Worm (Caenorhabditis elegans) whole organism, L1 larva: ENCODE results near the gene fubl-3.
A peak's percentile ranks its signal among the peaks of the same experiment; 100 is the strongest.

Experiments used
- C04F5.9 ChIP-seq: sonication (generic microtip); optimal IDR thresholded peaks from 2 replicates; lab custom pipeline; 2016; ENCODE audit warnings: missing genetic modification characterization, missing compliant biosample characterization
- C16A3.4 ChIP-seq: fragments of 150-350 bp; optimal IDR thresholded peaks from 2 replicates; lab custom pipeline; 2014; ENCODE audit warnings: missing biosample characterization, missing genetic modification characterization
- F16B12.6 ChIP-seq: fragments of 150-350 bp; optimal IDR thresholded peaks from 2 replicates; lab custom pipeline; 2014; ENCODE audit warnings: missing biosample characterization, missing genetic modification characterization
- aha-1 ChIP-seq: fragments of 150-350 bp; optimal IDR thresholded peaks from 2 replicates; lab custom pipeline; 2014; ENCODE audit warnings: missing biosample characterization, missing genetic modification characterization
- ceh-8 ChIP-seq: fragments of 200-800 bp; sonication (Bioruptor generic); optimal IDR thresholded peaks from 2 replicates; lab custom pipeline; 2018; ENCODE audit warnings: mild to moderate bottlenecking, missing genetic modification characterization, moderate library complexity, missing compliant biosample characterization
- ceh-90 ChIP-seq: sonication (generic microtip); optimal IDR thresholded peaks from 2 replicates; lab custom pipeline; 2016; ENCODE audit warnings: missing genetic modification characterization, missing compliant biosample characterization
- ces-1 ChIP-seq: fragments of 150-350 bp; optimal IDR thresholded peaks from 2 replicates; lab custom pipeline; 2014; ENCODE audit warnings: missing biosample characterization, missing genetic modification reagents, missing genetic modification characterization
- dpl-1 ChIP-seq, 3 experiments: fragments of 150-350 bp in 2 of 3; sonication (generic microtip) in 1 of 3; optimal IDR thresholded peaks; 2 replicates each; lab custom pipeline; 2014 to 2017; ENCODE audit warnings: missing biosample characterization in 3 of 3, missing genetic modification characterization in 3 of 3, missing genetic modification reagents in 3 of 3
- efl-1 ChIP-seq, 4 experiments: fragments of 150-350 bp; optimal IDR thresholded peaks in 3 of 4; peaks in 1 of 4; 1 replicate in 1 of 4; 2 replicates in 3 of 4; lab custom pipeline; 2014; ENCODE audit warnings: missing biosample characterization in 2 of 4, missing genetic modification characterization in 2 of 4, missing genetic modification reagents in 2 of 4
- efl-3 ChIP-seq: fragments of 200-800 bp; sonication (Bioruptor generic); optimal IDR thresholded peaks from 2 replicates; lab custom pipeline; 2018; ENCODE audit warnings: mild to moderate bottlenecking, missing genetic modification characterization, missing compliant biosample characterization
- egl-13 ChIP-seq: sonication (generic microtip); optimal IDR thresholded peaks from 2 replicates; lab custom pipeline; 2016; ENCODE audit warnings: missing genotype, missing genetic modification reagents, missing genetic modification characterization, missing compliant biosample characterization
- egl-27 ChIP-seq, 2 experiments: fragments of 150-350 bp in 1 of 2; sonication (generic microtip); optimal IDR thresholded peaks; 3 replicates each; lab custom pipeline; 2017 to 2018; ENCODE audit warnings: missing biosample characterization in 2 of 2, missing genetic modification characterization in 2 of 2, missing genetic modification reagents in 2 of 2
- elt-2 ChIP-seq: sonication (generic microtip); optimal IDR thresholded peaks from 2 replicates; lab custom pipeline; 2016; ENCODE audit warnings: missing genetic modification characterization, mild to moderate bottlenecking, inconsistent platforms, missing compliant biosample characterization, missing genetic modification reagents
- fkh-4 ChIP-seq: sonication (generic microtip); optimal IDR thresholded peaks from 2 replicates; lab custom pipeline; 2016; ENCODE audit warnings: missing compliant biosample characterization, missing genetic modification characterization, borderline replicate concordance
- fkh-8 ChIP-seq: sonication (generic microtip); optimal IDR thresholded peaks from 2 replicates; lab custom pipeline; 2016; ENCODE audit warnings: mild to moderate bottlenecking, missing genetic modification characterization, missing compliant biosample characterization
- fos-1 ChIP-seq: fragments of 150-350 bp; optimal IDR thresholded peaks from 2 replicates; lab custom pipeline; 2014; ENCODE audit warnings: missing biosample characterization, missing genetic modification characterization
- grh-1 ChIP-seq: fragments of 200-800 bp; sonication (Bioruptor generic); IDR thresholded peaks from 2 replicates; pipeline ENCODE4 v1.3.6; 2022; ENCODE audit warnings: missing genetic modification reagents, missing genetic modification characterization, missing compliant biosample characterization
- jun-1 ChIP-seq: fragments of 150-350 bp; optimal IDR thresholded peaks from 2 replicates; lab custom pipeline; 2014; ENCODE audit warnings: missing biosample characterization, missing genetic modification reagents, missing genetic modification characterization
- lin-13 ChIP-seq: fragments of 150-350 bp; optimal IDR thresholded peaks from 2 replicates; lab custom pipeline; 2014; ENCODE audit warnings: missing biosample characterization, missing genetic modification reagents, missing genetic modification characterization
- lin-14 ChIP-seq: fragments of 200-800 bp; sonication (Bioruptor generic); optimal IDR thresholded peaks from 2 replicates; lab custom pipeline; 2018; ENCODE audit warnings: mild to moderate bottlenecking, missing genetic modification characterization, moderate library complexity, missing compliant biosample characterization
- lin-35 ChIP-seq, 2 experiments: fragments of 150-350 bp; optimal IDR thresholded peaks; 2 replicates each; lab custom pipeline; 2014; ENCODE audit warnings: missing biosample characterization in 2 of 2, missing genetic modification characterization in 2 of 2, missing genetic modification reagents in 2 of 2
- lin-39 ChIP-seq: fragments of 150-350 bp; optimal IDR thresholded peaks from 2 replicates; lab custom pipeline; 2014; ENCODE audit warnings: missing biosample characterization, missing genetic modification reagents, missing genetic modification characterization
- lir-3 ChIP-seq: sonication (generic microtip); optimal IDR thresholded peaks from 2 replicates; lab custom pipeline; 2016; ENCODE audit warnings: mild to moderate bottlenecking, missing genetic modification characterization, moderate library complexity, missing compliant biosample characterization; ENCODE audit not compliant: poor library complexity
- lsy-2 ChIP-seq, 2 experiments: fragments of 150-350 bp; optimal IDR thresholded peaks; 2 replicates each; lab custom pipeline; 2014; ENCODE audit warnings: missing biosample characterization in 2 of 2, missing genetic modification characterization in 2 of 2
- mab-9 ChIP-seq: fragments of 200-800 bp; sonication (Bioruptor generic); IDR thresholded peaks from 2 replicates; pipeline ENCODE4 v1.3.6; 2022; ENCODE audit warnings: missing genetic modification reagents, missing genetic modification characterization, missing compliant biosample characterization
- mdl-1 ChIP-seq, 2 experiments: fragments of 150-350 bp; optimal IDR thresholded peaks; 2 replicates each; lab custom pipeline; 2014 to 2017; ENCODE audit warnings: missing biosample characterization in 2 of 2, missing genetic modification characterization in 2 of 2, inconsistent platforms in 1 of 2
- mef-2 ChIP-seq: fragments of 150-350 bp; optimal IDR thresholded peaks from 2 replicates; lab custom pipeline; 2014; ENCODE audit warnings: missing biosample characterization, missing genetic modification characterization
- nhr-12 ChIP-seq: sonication (generic microtip); optimal IDR thresholded peaks from 2 replicates; lab custom pipeline; 2017; ENCODE audit warnings: missing biosample characterization, missing genetic modification characterization
- nhr-19 ChIP-seq: fragments of 200-800 bp; sonication (Bioruptor generic); conservative IDR thresholded peaks from 2 replicates; pipeline ENCODE4 v1.3.6; 2022; ENCODE audit warnings: missing genetic modification characterization, missing compliant biosample characterization
- nhr-20 ChIP-seq: sonication (generic microtip); optimal IDR thresholded peaks from 2 replicates; lab custom pipeline; 2016; ENCODE audit warnings: mild to moderate bottlenecking, missing genetic modification characterization, missing compliant biosample characterization
- nhr-237 ChIP-seq: fragments of 150-350 bp; optimal IDR thresholded peaks from 2 replicates; lab custom pipeline; 2014; ENCODE audit warnings: missing biosample characterization, missing genetic modification characterization
- nhr-28 ChIP-seq: fragments of 150-350 bp; optimal IDR thresholded peaks from 2 replicates; lab custom pipeline; 2014; ENCODE audit warnings: missing biosample characterization, missing genetic modification characterization
- nhr-71 ChIP-seq: sonication (generic microtip); optimal IDR thresholded peaks from 2 replicates; lab custom pipeline; 2016; ENCODE audit warnings: mild to moderate bottlenecking, missing genetic modification characterization, moderate library complexity, missing compliant biosample characterization
- nhr-76 ChIP-seq: sonication (generic microtip); optimal IDR thresholded peaks from 2 replicates; lab custom pipeline; 2017; ENCODE audit warnings: missing biosample characterization, missing genetic modification characterization
- nhr-77 ChIP-seq: fragments of 150-350 bp; optimal IDR thresholded peaks from 2 replicates; lab custom pipeline; 2014; ENCODE audit warnings: missing biosample characterization, missing genetic modification characterization
- nhr-84 ChIP-seq: sonication (generic microtip); optimal IDR thresholded peaks from 2 replicates; lab custom pipeline; 2017; ENCODE audit warnings: missing biosample characterization, missing genetic modification characterization
- nhr-85 ChIP-seq: sonication (generic microtip); peaks from one replicate; lab custom pipeline; 2016; ENCODE audit warnings: missing genetic modification characterization, inconsistent platforms, missing compliant biosample characterization
- nhr-90 ChIP-seq: sonication (generic microtip); optimal IDR thresholded peaks from 2 replicates; lab custom pipeline; 2016; ENCODE audit warnings: mild to moderate bottlenecking, missing genetic modification characterization, missing compliant biosample characterization; ENCODE audit not compliant: poor library complexity
- pag-3 ChIP-seq: sonication (generic microtip); optimal IDR thresholded peaks from 2 replicates; lab custom pipeline; 2017; ENCODE audit warnings: missing genetic modification characterization, mild to moderate bottlenecking, missing compliant biosample characterization, antibody characterized with exemption, borderline replicate concordance; ENCODE audit not compliant: insufficient read depth
- pax-3 ChIP-seq: fragments of 200-800 bp; sonication (Bioruptor generic); optimal IDR thresholded peaks from 2 replicates; lab custom pipeline; 2018; ENCODE audit warnings: mild to moderate bottlenecking, missing genetic modification characterization, moderate library complexity, missing compliant biosample characterization
- pqm-1 ChIP-seq: sonication (generic microtip); optimal IDR thresholded peaks from 3 replicates; lab custom pipeline; 2017; ENCODE audit warnings: missing biosample characterization, missing genetic modification characterization
- rnt-1 ChIP-seq: sonication (generic microtip); optimal IDR thresholded peaks from 2 replicates; lab custom pipeline; 2016; ENCODE audit warnings: mild to moderate bottlenecking, missing genetic modification characterization, moderate library complexity, missing compliant biosample characterization
- snu-23 ChIP-seq: sonication (generic microtip); optimal IDR thresholded peaks from 2 replicates; lab custom pipeline; 2016; ENCODE audit warnings: missing genetic modification characterization, missing compliant biosample characterization
- sptf-1 ChIP-seq: fragments of 150-350 bp; optimal IDR thresholded peaks from 2 replicates; lab custom pipeline; 2014; ENCODE audit warnings: missing biosample characterization, missing genetic modification characterization
- sup-37 ChIP-seq: fragments of 200-800 bp; sonication (Bioruptor generic); optimal IDR thresholded peaks from 2 replicates; lab custom pipeline; 2018; ENCODE audit warnings: mild to moderate bottlenecking, missing genetic modification characterization, missing compliant biosample characterization
- swsn-7 ChIP-seq: sonication (generic microtip); optimal IDR thresholded peaks from 2 replicates; lab custom pipeline; 2016; ENCODE audit warnings: missing genetic modification characterization, missing compliant biosample characterization
- tlp-1 ChIP-seq: fragments of 150-350 bp; optimal IDR thresholded peaks from 2 replicates; lab custom pipeline; 2014; ENCODE audit warnings: missing biosample characterization, missing genetic modification characterization
- unc-62 ChIP-seq: fragments of 150-350 bp; optimal IDR thresholded peaks from 2 replicates; lab custom pipeline; 2014; ENCODE audit warnings: missing biosample characterization, missing genetic modification reagents, missing genetic modification characterization
- unc-86 ChIP-seq: sonication (generic microtip); optimal IDR thresholded peaks from 2 replicates; lab custom pipeline; 2016; ENCODE audit warnings: missing genetic modification characterization, missing compliant biosample characterization
- unc-98 ChIP-seq: fragments of 200-800 bp; sonication (Bioruptor generic); IDR thresholded peaks from 2 replicates; pipeline ENCODE4 v1.3.6; 2022; ENCODE audit warnings: missing genetic modification characterization, missing compliant biosample characterization
- zag-1 ChIP-seq: fragments of 150-350 bp; optimal IDR thresholded peaks from 2 replicates; lab custom pipeline; 2014; ENCODE audit warnings: missing biosample characterization, missing genetic modification characterization
- zip-4 ChIP-seq: fragments of 200-800 bp; sonication (Bioruptor generic); optimal IDR thresholded peaks from 2 replicates; lab custom pipeline; 2018; ENCODE audit warnings: mild to moderate bottlenecking, missing genetic modification characterization, moderate library complexity, missing compliant biosample characterization
- ztf-4 ChIP-seq: fragments of 150-350 bp; optimal IDR thresholded peaks from 2 replicates; lab custom pipeline; 2014; ENCODE audit warnings: missing biosample characterization, missing genetic modification characterization

Gene fubl-3

ce11 chrX:17426712-17427111 lies 7.5 kb upstream of the fubl-3 start:
- TF ChIP-seq zag-1 (no peak), lin-39 (tag; lab: Kevin White, UChicago) (no peak), ceh-8 (GFP tag; lab: Kevin White, UChicago) (no peak), nhr-90 (tag; lab: Kevin White, UChicago) (peak; percentile 14), efl-1 (optimal IDR thresholded peaks at IDR 0.05; lab: Kevin White, UChicago) (no peak), efl-1 (GFP tag; optimal IDR thresholded peaks at IDR 0.05 in 1 of 2; lab: Kevin White, UChicago) (no peak), lin-13 (no peak), aha-1 (tag; lab: Kevin White, UChicago) (no peak), swsn-7 (no peak), tlp-1 (no peak), fkh-8 (tag; lab: Kevin White, UChicago) (no peak), unc-98 (GFP tag; lab: Robert Waterston, UW) (no peak), lsy-2 (tag; optimal IDR thresholded peaks at IDR 0.05; lab: Kevin White, UChicago) (peak in 1 of 2 experiments; percentile 44), unc-86 (no peak), nhr-20 (tag; lab: Kevin White, UChicago) (peak; percentile 80), nhr-237 (tag; lab: Kevin White, UChicago) (no peak), nhr-76 (tag; lab: Kevin White, UChicago) (no peak), sup-37 (GFP tag; lab: Kevin White, UChicago) (no peak), grh-1 (GFP tag; lab: Robert Waterston, UW) (peak; percentile 63), zip-4 (GFP tag; lab: Kevin White, UChicago) (no peak), elt-2 (tag; lab: Kevin White, UChicago) (no peak), jun-1 (tag; lab: Kevin White, UChicago) (no peak), mdl-1 (tag; optimal IDR thresholded peaks at IDR 0.05; lab: Kevin White, UChicago) (no peak), C16A3.4 (tag; lab: Kevin White, UChicago) (no peak), F16B12.6 (tag; lab: Kevin White, UChicago) (no peak), nhr-19 (GFP tag; lab: Robert Waterston, UW) (peak; percentile 9; the same call in 1 of the 2 replicates), ces-1 (GFP tag; lab: Kevin White, UChicago) (no peak), dpl-1 (GFP tag; optimal IDR thresholded peaks at IDR 0.05; lab: Kevin White, UChicago) (no peak), unc-62 (no peak), pqm-1 (tag; lab: Kevin White, UChicago) (no peak), nhr-85 (tag; lab: Kevin White, UChicago) (peak; percentile 94), rnt-1 (no peak), fos-1 (tag; lab: Kevin White, UChicago) (no peak), nhr-84 (tag; lab: Kevin White, UChicago) (no peak), pag-3 (no peak), mef-2 (no peak), mab-9 (no peak), ztf-4 (tag; lab: Kevin White, UChicago) (no peak), ceh-90 (no peak), sptf-1 (tag; lab: Kevin White, UChicago) (no peak), nhr-71 (tag; lab: Kevin White, UChicago) (peak; percentile 50), lir-3 (tag; lab: Kevin White, UChicago) (no peak), fkh-4 (tag; lab: Kevin White, UChicago) (no peak), lin-14 (GFP tag; lab: Kevin White, UChicago) (peak; percentile 22), nhr-28 (no peak), pax-3 (tag; lab: Kevin White, UChicago) (no peak), C04F5.9 (tag; lab: Kevin White, UChicago) (no peak), snu-23 (peak; percentile 18), nhr-77 (tag; lab: Kevin White, UChicago) (no peak), efl-3 (GFP tag; lab: Kevin White, UChicago) (no peak), egl-27 (tag; optimal IDR thresholded peaks at IDR 0.05; lab: Kevin White, UChicago) (no peak), nhr-12 (tag; lab: Kevin White, UChicago) (no peak), egl-13 (tag; lab: Kevin White, UChicago) (no peak), lin-35 (GFP tag; optimal IDR thresholded peaks at IDR 0.05; lab: Kevin White, UChicago) (peak in 1 of 2 experiments; percentile 22)
